Worm (Caenorhabditis elegans): ENCODE results near the gene C13A2.5.

ce11 chrV:7230847-7231246 is 44.7 kb upstream of the C13A2.5 start, which contains the start of the genes gei-6 and krr-1:
- TF ChIP-seq cebp-1 (GFP tag; IDR thresholded peaks at IDR 0.05) (no peak), cebp-1 (tag; optimal IDR thresholded peaks at IDR 0.05) (peak; percentile 51), tbp1 (GFP tag; optimal IDR thresholded peaks at IDR 0.05) (peak; percentile 25), atf-7 (tag; optimal IDR thresholded peaks at IDR 0.05) (no peak)
